Worm (Caenorhabditis elegans) whole organism, young adult: ENCODE results near the gene srb-11.

Source experiments
- F57A8.1 ChIP-seq: fragments of 200-800 bp; sonication (Bioruptor generic); optimal IDR thresholded peaks from 2 replicates; lab custom pipeline; 2018; ENCODE audit warnings: mild to moderate bottlenecking, missing genetic modification characterization, moderate library complexity, missing compliant biosample characterization
- ama-1 ChIP-seq, 3 experiments: fragments of 150-350 bp in 1 of 3; sonication (generic microtip) in 2 of 3; optimal IDR thresholded peaks; 2 replicates each; lab custom pipeline; 2014 to 2018; ENCODE audit warnings: missing biosample characterization in 2 of 3, missing genetic modification characterization in 2 of 3, missing genetic modification reagents in 2 of 3
- ceh-79 ChIP-seq: sonication (generic microtip); optimal IDR thresholded peaks from 2 replicates; lab custom pipeline; 2017; ENCODE audit warnings: mild to moderate bottlenecking, missing genetic modification characterization, missing compliant biosample characterization
- let-526 ChIP-seq: fragments of 200-800 bp; sonication (Bioruptor generic); IDR thresholded peaks from 2 replicates; pipeline ENCODE4 v1.3.6; 2022; ENCODE audit warnings: missing genetic modification reagents, missing genetic modification characterization, missing compliant biosample characterization
- repo-1 ChIP-seq: sonication (generic microtip); optimal IDR thresholded peaks from 2 replicates; lab custom pipeline; 2017; ENCODE audit warnings: mild to moderate bottlenecking, missing genetic modification characterization, missing compliant biosample characterization
- snpc-4 ChIP-seq, 5 experiments: fragments of 150-350 bp in 1 of 5; sonication (generic microtip) in 4 of 5; optimal IDR thresholded peaks; 2 replicates each; lab custom pipeline; 2014 to 2018; ENCODE audit warnings: missing genetic modification characterization in 5 of 5, missing biosample characterization in 3 of 5, antibody characterized with exemption in 2 of 5, mild to moderate bottlenecking in 2 of 5, missing compliant biosample characterization in 2 of 5, missing genotype in 2 of 5, moderate library complexity in 2 of 5, missing genetic modification reagents in 1 of 5

ce11 chrIII:6462610-6463009, 30.1 kb downstream of the srb-11 start, which contains the start of gene T26A5.8:
- TF ChIP-seq let-526 (GFP tag; lab: Robert Waterston, UW) (no peak), ama-1 (optimal IDR thresholded peaks at IDR 0.05; lab: Kevin White, UChicago) (peak; percentile 10), ama-1 (GFP tag; optimal IDR thresholded peaks at IDR 0.05; lab: Kevin White, UChicago) (peak in 1 of 2 experiments; percentile 33), ceh-79 (tag; lab: Kevin White, UChicago) (no peak), repo-1 (tag; lab: Kevin White, UChicago) (peak; percentile 44), F57A8.1 (GFP tag; lab: Kevin White, UChicago) (no peak), snpc-4 (GFP tag; optimal IDR thresholded peaks at IDR 0.05; lab: Kevin White, UChicago) (no peak), snpc-4 (tag; optimal IDR thresholded peaks at IDR 0.05; lab: Kevin White, UChicago) (peak in 2 of 4 experiments; percentile 10 to 19)
